Fruit fly (Drosophila melanogaster) whole organism, adult: Measurements from ENCODE around the gene CG7182.

Experiments used
- CG11617 ChIP-seq: fragments of 200-800 bp; sonication (Bioruptor generic); optimal IDR thresholded peaks from 2 replicates; lab custom pipeline; 2017; ENCODE audit warnings: mild to moderate bottlenecking, missing biosample characterization, missing genetic modification reagents, missing genetic modification characterization
- CG12768 ChIP-seq: fragments of 200-800 bp; sonication (Bioruptor generic); optimal IDR thresholded peaks from 2 replicates; lab custom pipeline; 2017; ENCODE audit warnings: missing biosample characterization, missing genetic modification characterization, mild to moderate bottlenecking, moderate library complexity, missing genetic modification reagents
- CG14711 ChIP-seq: fragments of 200-800 bp; sonication (Bioruptor generic); optimal IDR thresholded peaks from 2 replicates; lab custom pipeline; 2018; ENCODE audit warnings: missing biosample characterization, mild to moderate bottlenecking, missing genetic modification characterization, moderate library complexity
- CG1620 ChIP-seq: fragments of 200-800 bp; sonication (Bioruptor generic); optimal IDR thresholded peaks from 2 replicates; lab custom pipeline; 2016; ENCODE audit warnings: missing biosample characterization, missing genetic modification characterization
- CG33017 ChIP-seq: fragments of 200-800 bp; sonication (Bioruptor generic); optimal IDR thresholded peaks from 2 replicates; lab custom pipeline; 2018; ENCODE audit warnings: missing biosample characterization, mild to moderate bottlenecking, missing genetic modification characterization, moderate library complexity
- CG5204 ChIP-seq: fragments of 200-800 bp; sonication (Bioruptor generic); optimal IDR thresholded peaks from 2 replicates; lab custom pipeline; 2016; ENCODE audit warnings: missing biosample characterization, missing genetic modification characterization
- CG7045 ChIP-seq: fragments of 200-800 bp; sonication (Bioruptor generic); optimal IDR thresholded peaks from 2 replicates; lab custom pipeline; 2017; ENCODE audit warnings: missing biosample characterization, mild to moderate bottlenecking, missing genetic modification characterization
- CG7101 ChIP-seq: fragments of 200-800 bp; sonication (Bioruptor generic); optimal IDR thresholded peaks from 2 replicates; lab custom pipeline; 2018; ENCODE audit warnings: missing biosample characterization, mild to moderate bottlenecking, missing genetic modification characterization, moderate library complexity
- Clk ChIP-seq: fragments of 200-800 bp; sonication (Bioruptor generic); optimal IDR thresholded peaks from 2 replicates; lab custom pipeline; 2017; ENCODE audit warnings: missing biosample characterization, missing genetic modification characterization
- Crg-1 ChIP-seq: fragments of 200-800 bp; sonication (Bioruptor generic); optimal IDR thresholded peaks from 2 replicates; lab custom pipeline; 2016; ENCODE audit warnings: missing biosample characterization, missing genetic modification characterization
- Hr96 ChIP-seq: fragments of 200-800 bp; sonication (Bioruptor generic); optimal IDR thresholded peaks from 2 replicates; lab custom pipeline; 2016; ENCODE audit warnings: missing biosample characterization, missing genetic modification characterization
- Mnt ChIP-seq: fragments of 200-800 bp; sonication (Bioruptor generic); optimal IDR thresholded peaks from 2 replicates; lab custom pipeline; 2016; ENCODE audit warnings: missing biosample characterization, mild to moderate bottlenecking, missing genetic modification characterization
- bab1 ChIP-seq: fragments of 200-800 bp; sonication (Bioruptor generic); optimal IDR thresholded peaks from 3 replicates; lab custom pipeline; 2019; ENCODE audit warnings: missing biosample characterization, mild to moderate bottlenecking, missing genetic modification characterization, moderate library complexity
- cic ChIP-seq: fragments of 200-800 bp; sonication (Bioruptor generic); optimal IDR thresholded peaks from 2 replicates; lab custom pipeline; 2017; ENCODE audit warnings: missing biosample characterization, mild to moderate bottlenecking, missing genetic modification characterization, moderate library complexity
- cnc ChIP-seq, 2 experiments: fragments of >200 bp; optimal IDR thresholded peaks; 2 replicates each; lab custom pipeline; 2017
- kay ChIP-seq: fragments of 200-800 bp; sonication (Bioruptor generic); peaks from one replicate; lab custom pipeline; 2016; ENCODE audit warnings: missing biosample characterization, missing genetic modification characterization, borderline replicate concordance
- ovo ChIP-seq: fragments of 200-800 bp; sonication (Bioruptor generic); optimal IDR thresholded peaks from 2 replicates; lab custom pipeline; 2016; ENCODE audit warnings: missing biosample characterization, missing genetic modification characterization
- pad ChIP-seq: fragments of 200-800 bp; sonication (Bioruptor generic); optimal IDR thresholded peaks from 3 replicates; lab custom pipeline; 2017; ENCODE audit warnings: missing biosample characterization, missing genetic modification characterization, mild to moderate bottlenecking, moderate library complexity, missing genetic modification reagents
- tj ChIP-seq: fragments of 200-800 bp; sonication (Bioruptor generic); optimal IDR thresholded peaks from 3 replicates; lab custom pipeline; 2017; ENCODE audit warnings: missing biosample characterization, mild to moderate bottlenecking, missing genetic modification characterization, moderate library complexity
- toe ChIP-seq: fragments of 200-800 bp; sonication (Bioruptor generic); optimal IDR thresholded peaks from 2 replicates; lab custom pipeline; 2016; ENCODE audit warnings: missing biosample characterization, missing genetic modification characterization

CG7182 gene

DNA sequence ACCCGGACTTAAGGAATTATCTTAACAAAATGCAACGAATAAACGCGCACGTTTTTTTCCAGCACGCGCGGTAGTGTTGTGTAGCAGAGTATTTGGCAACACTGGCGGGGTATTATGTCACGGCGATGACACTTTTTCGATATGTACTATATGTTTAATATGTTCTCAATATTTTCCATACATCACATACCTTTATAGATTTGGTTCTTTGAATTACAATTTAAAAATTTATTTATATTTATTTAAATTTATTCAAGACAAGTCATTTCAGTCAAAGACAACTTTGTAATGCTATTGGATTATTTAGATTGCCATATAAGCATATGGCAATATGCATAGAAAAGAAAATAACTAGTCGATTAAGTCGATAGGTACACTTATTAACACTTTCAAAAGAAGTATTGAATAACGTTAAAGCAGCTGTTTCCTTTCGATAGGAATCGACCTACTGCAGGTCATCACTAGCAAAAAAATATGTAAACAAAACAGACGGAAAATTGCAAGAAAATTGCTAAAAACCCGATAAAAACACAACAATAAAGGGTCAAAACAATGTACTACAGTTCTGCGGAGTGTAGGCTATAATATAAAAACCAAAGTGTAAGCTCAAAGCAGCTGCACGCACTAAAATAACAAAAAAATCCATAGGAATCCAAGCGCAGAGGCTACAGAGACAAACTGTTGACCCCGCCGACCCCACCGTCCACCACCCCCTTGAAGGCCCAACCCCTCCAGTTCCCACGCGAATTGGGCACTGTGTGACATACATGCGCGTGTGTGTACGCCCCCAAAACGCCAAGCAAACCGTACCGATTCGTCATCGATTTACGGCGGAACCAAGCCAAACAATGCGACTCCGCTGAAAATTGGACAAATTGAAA lies at the start of gene CG7182, which contains the start of gene GAPcenA:
Gene CG7182, minus strand, starts transcription at position 283 of the 881 bp plus-strand sequence.
Gene GAPcenA, plus strand, starts transcription at position 462 of the 881 bp plus-strand sequence.
- peak; percentile 81 for TF ChIP-seq pad (GFP tag; lab: Kevin White, UChicago)
- peak; percentile 76 for TF ChIP-seq CG12768 (GFP tag; lab: Kevin White, UChicago)
- peak; percentile 80 for TF ChIP-seq bab1 (GFP tag; lab: Kevin White, UChicago)
- peak; percentile 88 for TF ChIP-seq CG11617 (GFP tag; lab: Kevin White, UChicago)
- TF ChIP-seq Clk (GFP tag; lab: Kevin White, UChicago), result peak; percentile 56
- peak; percentile 62 for TF ChIP-seq tj (GFP tag; lab: Kevin White, UChicago)
- TF ChIP-seq Crg-1 (GFP tag; lab: Kevin White, UChicago), result peak; percentile 68
- no peak for TF ChIP-seq cnc (optimal IDR thresholded peaks at IDR 0.05; lab: Kevin White, UChicago)
- TF ChIP-seq CG33017 (tag; lab: Kevin White, UChicago), result peak; percentile 83
- TF ChIP-seq Mnt (GFP tag; lab: Kevin White, UChicago), result peak; percentile 94
- TF ChIP-seq Hr96, result peak; percentile 65
- TF ChIP-seq CG1620 (GFP tag; lab: Kevin White, UChicago), result peak; percentile 79
- TF ChIP-seq cic (GFP tag; lab: Kevin White, UChicago), result no peak
- peak; percentile 89 for TF ChIP-seq CG7101 (tag; lab: Kevin White, UChicago)
- TF ChIP-seq ovo (GFP tag; lab: Kevin White, UChicago), result peak; percentile 50
- TF ChIP-seq kay, result no peak
- peak; percentile 89 for TF ChIP-seq CG14711 (tag; lab: Kevin White, UChicago)
- TF ChIP-seq CG7045 (GFP tag; lab: Kevin White, UChicago), result peak; percentile 80
- TF ChIP-seq CG5204 (GFP tag; lab: Kevin White, UChicago), result no peak
- TF ChIP-seq toe (GFP tag; lab: Kevin White, UChicago), result peak; percentile 77

DNA sequence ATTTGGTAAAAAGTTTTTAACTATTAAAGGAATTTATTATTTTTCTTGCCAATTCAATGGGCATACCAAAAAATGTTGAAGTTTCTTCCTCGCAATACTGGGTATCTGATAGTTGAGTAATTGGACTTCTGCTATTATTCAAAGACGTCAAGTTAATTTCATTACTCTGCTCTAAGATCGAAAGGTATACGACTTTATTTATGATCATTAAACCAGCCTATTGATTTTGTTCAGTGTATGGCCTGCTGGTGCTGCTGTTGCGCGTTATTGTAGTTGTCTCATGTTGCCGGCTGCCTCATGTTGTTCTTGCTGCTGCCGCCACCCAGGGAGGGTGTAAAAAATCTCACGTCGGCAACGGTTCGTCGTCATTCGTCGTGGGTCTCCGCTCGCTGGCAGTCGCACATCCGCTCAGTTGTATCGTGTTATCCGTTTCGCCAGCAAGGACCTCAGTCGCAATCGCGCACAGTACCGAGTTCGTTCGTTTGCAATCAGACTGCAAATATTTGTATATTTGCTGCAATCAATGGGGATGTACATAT lies 49.5 kb upstream of the CG7182 start, which contains the start of gene CG7120:
Gene CG7120, plus strand, starts transcription at position 371 of the 539 bp plus-strand sequence.
- TF ChIP-seq toe (GFP tag; lab: Kevin White, UChicago), result no peak
- TF ChIP-seq Crg-1 (GFP tag; lab: Kevin White, UChicago), result no peak
- no peak for TF ChIP-seq cnc (optimal IDR thresholded peaks at IDR 0.05; lab: Kevin White, UChicago)
- TF ChIP-seq bab1 (GFP tag; lab: Kevin White, UChicago), result no peak
- TF ChIP-seq CG33017 (tag; lab: Kevin White, UChicago), result no peak
- TF ChIP-seq tj (GFP tag; lab: Kevin White, UChicago), result no peak
- TF ChIP-seq Hr96, result peak; percentile 8
- peak; percentile 2 for TF ChIP-seq cic (GFP tag; lab: Kevin White, UChicago)
- TF ChIP-seq Clk (GFP tag; lab: Kevin White, UChicago), result no peak
- no peak for TF ChIP-seq CG7101 (tag; lab: Kevin White, UChicago)
- no peak for TF ChIP-seq CG14711 (tag; lab: Kevin White, UChicago)
- TF ChIP-seq CG12768 (GFP tag; lab: Kevin White, UChicago), result no peak
- TF ChIP-seq pad (GFP tag; lab: Kevin White, UChicago), result no peak
- no peak for TF ChIP-seq Mnt (GFP tag; lab: Kevin White, UChicago)
- no peak for TF ChIP-seq ovo (GFP tag; lab: Kevin White, UChicago)
- no peak for TF ChIP-seq CG5204 (GFP tag; lab: Kevin White, UChicago)

DNA sequence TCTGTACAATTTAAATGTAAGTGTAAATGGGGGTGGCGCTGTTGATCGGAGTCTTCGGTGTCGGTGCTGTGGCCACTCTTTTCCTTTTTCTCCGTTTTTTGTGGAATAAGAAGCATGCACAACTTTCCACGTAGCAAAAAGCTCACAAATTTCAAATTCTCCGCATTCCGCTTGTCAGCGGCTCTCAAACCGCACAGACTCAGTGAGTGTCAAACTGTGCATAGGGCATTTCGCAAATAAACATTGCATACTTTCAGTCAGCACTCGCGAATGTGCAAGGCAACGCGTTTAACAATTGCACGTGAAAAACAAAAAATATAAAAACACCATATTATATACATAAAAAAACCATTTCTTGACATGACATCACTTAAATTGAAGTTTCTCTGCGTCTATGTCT lies 48.8 kb upstream of the CG7182 start:
- no peak for TF ChIP-seq CG7101 (tag; lab: Kevin White, UChicago)
- TF ChIP-seq ovo (GFP tag; lab: Kevin White, UChicago), result no peak
- TF ChIP-seq pad (GFP tag; lab: Kevin White, UChicago), result no peak
- no peak for TF ChIP-seq kay
- no peak for TF ChIP-seq CG11617 (GFP tag; lab: Kevin White, UChicago)
- no peak for TF ChIP-seq Clk (GFP tag; lab: Kevin White, UChicago)
- TF ChIP-seq CG7045 (GFP tag; lab: Kevin White, UChicago), result no peak
- no peak for TF ChIP-seq CG1620 (GFP tag; lab: Kevin White, UChicago)
- TF ChIP-seq toe (GFP tag; lab: Kevin White, UChicago), result no peak
- TF ChIP-seq Mnt (GFP tag; lab: Kevin White, UChicago), result no peak
- TF ChIP-seq CG12768 (GFP tag; lab: Kevin White, UChicago), result no peak
- TF ChIP-seq bab1 (GFP tag; lab: Kevin White, UChicago), result no peak

DNA sequence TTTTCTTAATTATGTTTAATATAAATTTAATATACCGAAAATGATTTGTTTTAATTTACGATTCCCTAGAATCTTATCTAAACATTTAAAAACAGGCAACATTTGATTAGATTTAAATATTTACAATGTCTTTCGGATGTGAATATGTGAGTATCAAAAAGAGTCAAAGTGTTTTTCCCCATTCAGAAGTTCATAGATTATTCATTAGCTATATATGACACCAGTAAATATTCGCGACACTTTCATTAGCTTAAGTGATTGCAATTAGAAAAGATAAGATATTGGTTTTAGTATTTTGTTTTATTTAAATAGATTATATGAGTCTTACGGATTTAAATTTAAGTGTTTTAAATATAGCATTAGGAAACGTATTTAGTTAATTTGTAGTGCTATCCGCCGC lies 48.0 kb upstream of the CG7182 start:
- TF ChIP-seq Crg-1 (GFP tag; lab: Kevin White, UChicago), result no peak
- no peak for TF ChIP-seq CG14711 (tag; lab: Kevin White, UChicago)
- TF ChIP-seq CG11617 (GFP tag; lab: Kevin White, UChicago), result no peak
- no peak for TF ChIP-seq Mnt (GFP tag; lab: Kevin White, UChicago)
- no peak for TF ChIP-seq CG33017 (tag; lab: Kevin White, UChicago)

DNA sequence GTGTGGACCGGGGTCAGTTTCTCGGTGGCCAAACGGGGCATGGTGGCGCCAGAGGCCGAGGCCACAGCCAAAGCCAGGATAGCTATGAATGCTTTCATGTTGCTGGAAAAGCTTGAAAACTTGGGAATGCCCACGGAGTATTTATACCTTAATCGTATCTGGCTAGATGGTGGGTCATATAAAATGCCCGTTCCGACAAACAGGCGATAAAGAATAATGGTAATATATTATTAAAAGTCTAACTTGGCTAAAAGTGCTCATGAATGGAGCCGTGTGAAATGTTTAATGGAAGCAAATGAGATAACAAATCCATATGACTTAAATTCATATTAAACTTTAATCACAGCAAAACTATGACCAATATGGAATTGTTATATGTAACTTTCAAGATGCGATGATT lies 47.4 kb upstream of the CG7182 start, which contains the start of gene Jon66Cii:
Gene Jon66Cii, minus strand, starts transcription at position 101 of the 400 bp plus-strand sequence.
- no peak for TF ChIP-seq bab1 (GFP tag; lab: Kevin White, UChicago)
- TF ChIP-seq CG14711 (tag; lab: Kevin White, UChicago), result no peak
- no peak for TF ChIP-seq CG12768 (GFP tag; lab: Kevin White, UChicago)
- TF ChIP-seq toe (GFP tag; lab: Kevin White, UChicago), result no peak
- no peak for TF ChIP-seq CG1620 (GFP tag; lab: Kevin White, UChicago)
- TF ChIP-seq CG33017 (tag; lab: Kevin White, UChicago), result no peak
- TF ChIP-seq CG7101 (tag; lab: Kevin White, UChicago), result no peak
- TF ChIP-seq Clk (GFP tag; lab: Kevin White, UChicago), result no peak
- TF ChIP-seq CG5204 (GFP tag; lab: Kevin White, UChicago), result no peak
- no peak for TF ChIP-seq Mnt (GFP tag; lab: Kevin White, UChicago)
- no peak for TF ChIP-seq kay
